Fruit fly (Drosophila melanogaster) whole organism, adult: Measurements from ENCODE around the gene dikar.

ENCODE experiments used
- CG7045 ChIP-seq: fragments of 200-800 bp; sonication (Bioruptor generic); optimal IDR thresholded peaks from 2 replicates; lab custom pipeline; 2017; ENCODE audit warnings: missing biosample characterization, mild to moderate bottlenecking, missing genetic modification characterization
- CG7101 ChIP-seq: fragments of 200-800 bp; sonication (Bioruptor generic); optimal IDR thresholded peaks from 2 replicates; lab custom pipeline; 2018; ENCODE audit warnings: missing biosample characterization, mild to moderate bottlenecking, missing genetic modification characterization, moderate library complexity
- Hr96 ChIP-seq: fragments of 200-800 bp; sonication (Bioruptor generic); optimal IDR thresholded peaks from 2 replicates; lab custom pipeline; 2016; ENCODE audit warnings: missing biosample characterization, missing genetic modification characterization
- bab1 ChIP-seq: fragments of 200-800 bp; sonication (Bioruptor generic); optimal IDR thresholded peaks from 3 replicates; lab custom pipeline; 2019; ENCODE audit warnings: missing biosample characterization, mild to moderate bottlenecking, missing genetic modification characterization, moderate library complexity
- kay ChIP-seq: fragments of 200-800 bp; sonication (Bioruptor generic); peaks from one replicate; lab custom pipeline; 2016; ENCODE audit warnings: missing biosample characterization, missing genetic modification characterization, borderline replicate concordance

Gene dikar

dm6 chr3L:6688920-6689319, 54.0 kb downstream of the dikar start:
- TF ChIP-seq kay (GFP tag; lab: Kevin White, UChicago) (peak; percentile 77), bab1 (GFP tag; lab: Kevin White, UChicago) (no peak), CG7101 (no peak), CG7045 (GFP tag; lab: Kevin White, UChicago) (no peak), Hr96 (GFP tag; lab: Kevin White, UChicago) (no peak)
